Fruit fly (Drosophila melanogaster) whole organism, wandering third instar larva: ENCODE results near the gene RNF220.

ENCODE experiments used
- sv ChIP-seq: fragments of 200-800 bp; sonication (Bioruptor generic); optimal IDR thresholded peaks from 3 replicates; lab custom pipeline; 2016; ENCODE audit warnings: missing biosample characterization, missing genetic modification characterization
- usp ChIP-seq: fragments of >200 bp; optimal IDR thresholded peaks from 2 replicates; lab custom pipeline; 2017; ENCODE audit warnings: missing biosample characterization, missing genetic modification characterization

DNA sequence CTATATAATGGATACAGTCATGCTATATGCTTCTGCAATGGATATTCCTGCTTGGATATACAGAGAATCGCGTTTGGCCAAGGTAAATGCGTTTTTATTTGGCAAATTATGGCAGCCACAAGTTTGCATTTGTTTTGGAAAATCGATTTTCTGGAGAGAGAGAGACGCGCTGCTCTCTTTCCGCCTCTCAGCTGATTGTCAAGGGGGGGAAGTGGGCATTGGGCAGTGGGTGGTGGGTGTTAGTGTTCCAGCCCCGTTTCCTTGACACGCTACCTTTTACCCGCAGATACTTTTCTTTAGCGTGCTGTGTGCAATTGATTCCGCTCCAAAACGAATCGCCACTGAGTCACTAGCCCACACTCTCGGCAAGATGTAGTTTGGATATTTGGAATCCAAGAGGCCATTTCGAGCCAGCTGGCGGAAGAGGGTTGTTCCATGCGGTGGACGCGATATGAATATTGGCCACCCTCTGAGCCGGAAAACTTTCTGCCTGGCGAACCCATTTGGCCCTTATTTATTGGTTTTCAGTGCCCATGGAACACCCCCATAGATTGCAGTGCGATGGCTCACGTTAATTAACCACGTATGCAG, 29.1 kb upstream of the RNF220 start:
- no peak for TF ChIP-seq sv (GFP tag; lab: Kevin White, UChicago)
- TF ChIP-seq usp (GFP tag; lab: Kevin White, UChicago), result no peak
